Worm (Caenorhabditis elegans): Measurements from ENCODE around the gene rpl-35.

Gene rpl-35

ce11 chrIII:7855468-7855867, 534 bp downstream of the rpl-35 start (continued):
- no peak for TF ChIP-seq dve-1 (tag; optimal IDR thresholded peaks at IDR 0.05; ENCODE audit: insufficient read depth)
- TF ChIP-seq snpc-4 (tag; optimal IDR thresholded peaks at IDR 0.05), result no peak
- no peak for TF ChIP-seq nhr-111 (GFP tag; optimal IDR thresholded peaks at IDR 0.05)
- TF ChIP-seq F37D6.2 (tag; optimal IDR thresholded peaks at IDR 0.05), result no peak
- TF ChIP-seq ZK546.5 (tag; optimal IDR thresholded peaks at IDR 0.05), result no peak
- TF ChIP-seq vab-7 (GFP tag; IDR thresholded peaks at IDR 0.05), result no peak
- no peak for TF ChIP-seq lir-3 (tag; optimal IDR thresholded peaks at IDR 0.05)
- no peak for TF ChIP-seq nhr-11 (tag; optimal IDR thresholded peaks at IDR 0.05)
- TF ChIP-seq ceh-62 (tag; optimal IDR thresholded peaks at IDR 0.05), result no peak
- no peak for TF ChIP-seq nhr-10 (tag; optimal IDR thresholded peaks at IDR 0.05)
- TF ChIP-seq dmd-9 (GFP tag; IDR thresholded peaks at IDR 0.05), result no peak
- no peak for TF ChIP-seq ama-1 (optimal IDR thresholded peaks at IDR 0.05)
- TF ChIP-seq php-3 (GFP tag; IDR thresholded peaks at IDR 0.05), result no peak
- TF ChIP-seq hif-1 (tag; optimal IDR thresholded peaks at IDR 0.05), result no peak
- TF ChIP-seq R02D3.7 (tag; optimal IDR thresholded peaks at IDR 0.05), result no peak
- no peak for TF ChIP-seq Y5F2A.4 (GFP tag; optimal IDR thresholded peaks at IDR 0.05)
- no peak for TF ChIP-seq unc-62 (GFP tag; optimal IDR thresholded peaks at IDR 0.05 in 1 of 2)
- TF ChIP-seq unc-62 (tag; optimal IDR thresholded peaks at IDR 0.05), result no peak
- TF ChIP-seq attf-4 (tag; optimal IDR thresholded peaks at IDR 0.05), result no peak
- TF ChIP-seq Y105C5A.15 (GFP tag; IDR thresholded peaks at IDR 0.05), result 0 out of 2 replicates have a peak, but pooled peaks have one; percentile 6
- TF ChIP-seq mxl-3 (GFP tag; optimal IDR thresholded peaks at IDR 0.05), result no peak
- TF ChIP-seq tag-97 (GFP tag; IDR thresholded peaks at IDR 0.05), result no peak
- 0 out of 2 replicates have a peak, but pooled peaks have one; percentile 23 for TF ChIP-seq madf-9 (GFP tag; conservative IDR thresholded peaks at IDR 0.05)
- TF ChIP-seq F10B5.3 (tag; optimal IDR thresholded peaks at IDR 0.05), result no peak
- no peak for TF ChIP-seq nhr-25 (tag; optimal IDR thresholded peaks at IDR 0.05; ENCODE audit: borderline replicate concordance, insufficient read depth)
- no peak for TF ChIP-seq lin-39 (tag; optimal IDR thresholded peaks at IDR 0.05)
- no peak for TF ChIP-seq ZK337.2 (GFP tag; IDR thresholded peaks at IDR 0.05)
- no peak for TF ChIP-seq saeg-2 (GFP tag; IDR thresholded peaks at IDR 0.05)

ce11 chrIII:7857142-7857541, 2.2 kb downstream of the rpl-35 start, which contains the start of gene tag-307:
TSS of gene tag-307 (minus strand) at chrIII:7857242.
- TF ChIP-seq unc-62 (GFP tag; optimal IDR thresholded peaks at IDR 0.05 in 1 of 2) (peak in 1 of 2 experiments; percentile 56), unc-62 (tag; optimal IDR thresholded peaks at IDR 0.05) (no peak), attf-4 (tag; optimal IDR thresholded peaks at IDR 0.05) (no peak)

ce11 chrIII:7858407-7859029, 3.6 kb downstream of the rpl-35 start, which contains the start of the genes coq-5 and ufm-1:
TSS of gene coq-5 (minus strand) at chrIII:7858457.
TSS of gene ufm-1 (plus strand) at chrIII:7858979.
- no peak for TF ChIP-seq hlh-30 (tag; optimal IDR thresholded peaks at IDR 0.05; ENCODE audit: insufficient read depth)
- no peak for TF ChIP-seq ZK337.2 (GFP tag; IDR thresholded peaks at IDR 0.05)
- TF ChIP-seq nhr-77 (tag; optimal IDR thresholded peaks at IDR 0.05), result no peak
- no peak for TF ChIP-seq dmd-9 (GFP tag; IDR thresholded peaks at IDR 0.05)
- TF ChIP-seq F26F4.8 (GFP tag; conservative IDR thresholded peaks at IDR 0.05), result no peak
- no peak for TF ChIP-seq ztf-7 (tag; optimal IDR thresholded peaks at IDR 0.05)
- no peak for TF ChIP-seq daf-16 (GFP tag; optimal IDR thresholded peaks at IDR 0.05)
- no peak for TF ChIP-seq daf-16 (tag; optimal IDR thresholded peaks at IDR 0.05)
- peak in 1 of 2 experiments; percentile 18 for TF ChIP-seq lsy-2 (tag; optimal IDR thresholded peaks at IDR 0.05)
- TF ChIP-seq zip-2 (tag; optimal IDR thresholded peaks at IDR 0.05), result no peak
- no peak for TF ChIP-seq saeg-2 (GFP tag; IDR thresholded peaks at IDR 0.05)
- TF ChIP-seq nhr-102 (tag; optimal IDR thresholded peaks at IDR 0.05), result peak; percentile 3
- no peak for TF ChIP-seq Y75B8A.6 (GFP tag; IDR thresholded peaks at IDR 0.05)
- no peak for TF ChIP-seq F37D6.2 (tag; optimal IDR thresholded peaks at IDR 0.05)
- peak; percentile 78 for TF ChIP-seq unc-130 (GFP tag; optimal IDR thresholded peaks at IDR 0.05)
- peak in 1 of 2 experiments; percentile 72 for TF ChIP-seq hif-1 (tag; optimal IDR thresholded peaks at IDR 0.05)
- no peak for TF ChIP-seq daf-19 (GFP tag; conservative IDR thresholded peaks at IDR 0.05)
- TF ChIP-seq dpl-1 (GFP tag; optimal IDR thresholded peaks at IDR 0.05), result peak; percentile 31
- TF ChIP-seq dmd-6 (GFP tag; IDR thresholded peaks at IDR 0.05), result no peak; the same call in 1 of the 2 replicates
- no peak for TF ChIP-seq ceh-28 (tag; optimal IDR thresholded peaks at IDR 0.05)
- no peak for TF ChIP-seq ctbp-1 (GFP tag; IDR thresholded peaks at IDR 0.05)
- peak; percentile 35 for TF ChIP-seq mes-2 (tag; optimal IDR thresholded peaks at IDR 0.05; ENCODE audit: poor library complexity, severe bottlenecking)
- TF ChIP-seq set-16 (GFP tag; IDR thresholded peaks at IDR 0.05), result no peak
- TF ChIP-seq mxl-3 (GFP tag; optimal IDR thresholded peaks at IDR 0.05), result no peak
- peak; percentile 58 for TF ChIP-seq T20F7.1 (GFP tag; optimal IDR thresholded peaks at IDR 0.05)
- no peak for TF ChIP-seq lin-38 (GFP tag; IDR thresholded peaks at IDR 0.05)

All from whole organism, L4 larva.